Fruit fly (Drosophila melanogaster) whole organism, embryonic: ENCODE data around the gene CG12171.

ENCODE experiments used
- ATbp ChIP-seq: fragments of 200-800 bp; sonication (Bioruptor generic); optimal IDR thresholded peaks from 2 replicates; lab custom pipeline; 2017; ENCODE audit warnings: missing biosample characterization, mild to moderate bottlenecking, missing genetic modification characterization, missing genetic modification reagents
- CG10543 ChIP-seq: fragments of 200-800 bp; sonication (Bioruptor generic); optimal IDR thresholded peaks from 3 replicates; lab custom pipeline; 2017; ENCODE audit warnings: missing biosample characterization, mild to moderate bottlenecking, missing genetic modification characterization, moderate library complexity
- CG11085 ChIP-seq: fragments of 200-800 bp; sonication (Bioruptor generic); IDR thresholded peaks from 2 replicates; pipeline ENCODE4 v1.3.6; 2022; ENCODE audit warnings: missing biosample characterization, missing genetic modification characterization
- CG11560 ChIP-seq: fragments of 200-800 bp; sonication (Bioruptor generic); IDR thresholded peaks from 3 replicates; pipeline ENCODE4 v1.3.6; 2022; ENCODE audit warnings: missing biosample characterization, missing genetic modification characterization
- CG12299 ChIP-seq: fragments of 200-800 bp; sonication (Bioruptor generic); optimal IDR thresholded peaks from 2 replicates; lab custom pipeline; 2018; ENCODE audit warnings: missing biosample characterization, mild to moderate bottlenecking, missing genetic modification characterization
- CG12769 ChIP-seq: fragments of 200-800 bp; sonication (Bioruptor generic); optimal IDR thresholded peaks from 2 replicates; lab custom pipeline; 2019; ENCODE audit warnings: missing biosample characterization, mild to moderate bottlenecking, missing genetic modification characterization, moderate library complexity
- CG13287 ChIP-seq: fragments of 200-800 bp; sonication (Bioruptor generic); IDR thresholded peaks from 2 replicates; pipeline ENCODE4 v1.3.6; 2022; ENCODE audit warnings: missing biosample characterization, missing genetic modification characterization; ENCODE audit not compliant: partially characterized antibody
- CG16779 ChIP-seq: fragments of 200-800 bp; sonication (Bioruptor generic); IDR thresholded peaks from 2 replicates; pipeline ENCODE4 v1.3.6; 2022; ENCODE audit warnings: missing biosample characterization, missing genetic modification characterization
- CG17802 ChIP-seq: fragments of 200-800 bp; sonication (Bioruptor generic); optimal IDR thresholded peaks from 2 replicates; lab custom pipeline; 2018; ENCODE audit warnings: missing biosample characterization, mild to moderate bottlenecking, missing genetic modification characterization, moderate library complexity
- CG18476 ChIP-seq: fragments of 200-800 bp; sonication (Bioruptor generic); optimal IDR thresholded peaks from 2 replicates; lab custom pipeline; 2016; ENCODE audit warnings: missing biosample characterization, mild to moderate bottlenecking, missing genetic modification characterization
- CG2120 ChIP-seq: fragments of 200-800 bp; sonication (Bioruptor generic); optimal IDR thresholded peaks from 3 replicates; lab custom pipeline; 2016; ENCODE audit warnings: missing biosample characterization, missing genetic modification characterization
- CG30431 ChIP-seq: fragments of 200-800 bp; sonication (Bioruptor generic); optimal IDR thresholded peaks from 2 replicates; lab custom pipeline; 2017; ENCODE audit warnings: missing biosample characterization, missing genetic modification characterization
- CG3281 ChIP-seq: fragments of 200-800 bp; sonication (Bioruptor generic); optimal IDR thresholded peaks from 3 replicates; lab custom pipeline; 2017; ENCODE audit warnings: missing biosample characterization, mild to moderate bottlenecking, missing genetic modification characterization
- CG4424 ChIP-seq: fragments of 200-800 bp; sonication (Bioruptor generic); optimal IDR thresholded peaks from 3 replicates; lab custom pipeline; 2016; ENCODE audit warnings: missing biosample characterization, missing genetic modification characterization
- CG5245 ChIP-seq: fragments of 200-800 bp; sonication (Bioruptor generic); optimal IDR thresholded peaks from 3 replicates; lab custom pipeline; 2016; ENCODE audit warnings: missing biosample characterization, missing genetic modification characterization
- CG6683 ChIP-seq: fragments of 200-800 bp; sonication (Bioruptor generic); optimal IDR thresholded peaks from 2 replicates; lab custom pipeline; 2017; ENCODE audit warnings: missing biosample characterization, mild to moderate bottlenecking, missing genetic modification characterization, missing genetic modification reagents
- CG6813 ChIP-seq: fragments of 200-800 bp; sonication (Bioruptor generic); optimal IDR thresholded peaks from 2 replicates; lab custom pipeline; 2017; ENCODE audit warnings: missing biosample characterization, missing genetic modification characterization, mild to moderate bottlenecking, moderate library complexity, missing genetic modification reagents
- CG6854 ChIP-seq: fragments of 200-800 bp; sonication (Bioruptor generic); optimal IDR thresholded peaks from 3 replicates; lab custom pipeline; 2017; ENCODE audit warnings: missing biosample characterization, mild to moderate bottlenecking, missing genetic modification characterization
- CG7556 ChIP-seq: fragments of 200-800 bp; sonication (Bioruptor generic); optimal IDR thresholded peaks from 2 replicates; lab custom pipeline; 2017; ENCODE audit warnings: missing biosample characterization, mild to moderate bottlenecking, missing genetic modification characterization
- CG8765 ChIP-seq: fragments of 200-800 bp; sonication (Bioruptor generic); IDR thresholded peaks from 2 replicates; pipeline ENCODE4 v1.3.6; 2022; ENCODE audit warnings: missing biosample characterization, missing genetic modification characterization
- CTCF ChIP-seq: fragments of 200-800 bp; sonication (Bioruptor generic); optimal IDR thresholded peaks from 2 replicates; lab custom pipeline; 2017; ENCODE audit warnings: missing biosample characterization, mild to moderate bottlenecking, missing genetic modification characterization, moderate library complexity
- CoRest ChIP-seq: fragments of 200-800 bp; sonication (Bioruptor generic); optimal IDR thresholded peaks from 3 replicates; lab custom pipeline; 2018; ENCODE audit warnings: missing biosample characterization, mild to moderate bottlenecking, missing genetic modification characterization, moderate library complexity
- D19B ChIP-seq: fragments of 200-800 bp; sonication (Bioruptor generic); optimal IDR thresholded peaks from 2 replicates; lab custom pipeline; 2017; ENCODE audit warnings: missing biosample characterization, mild to moderate bottlenecking, missing genetic modification characterization
- Dbx ChIP-seq: fragments of 200-800 bp; sonication (Bioruptor generic); IDR thresholded peaks from 3 replicates; pipeline ENCODE4 v1.3.6; 2022; ENCODE audit warnings: missing biosample characterization, missing genetic modification characterization
- Dp ChIP-seq: fragments of 200-800 bp; sonication (Bioruptor generic); optimal IDR thresholded peaks from 2 replicates; lab custom pipeline; 2018; ENCODE audit warnings: missing biosample characterization, mild to moderate bottlenecking, missing genetic modification characterization, moderate library complexity
- E2f2 ChIP-seq: fragments of 200-800 bp; sonication (Bioruptor generic); IDR thresholded peaks from 2 replicates; pipeline ENCODE4 v1.3.6; 2022; ENCODE audit warnings: missing biosample characterization, missing genetic modification characterization
- Eip74EF ChIP-seq, 2 experiments: fragments of 200-800 bp in 1 of 2; fragments of >200 bp in 1 of 2; sonication (Bioruptor generic) in 1 of 2; optimal IDR thresholded peaks; 2 replicates each; lab custom pipeline; 2017 to 2019; ENCODE audit warnings: missing biosample characterization in 2 of 2, missing genetic modification characterization in 2 of 2, mild to moderate bottlenecking in 1 of 2, moderate library complexity in 1 of 2
- Gug ChIP-seq: fragments of 200-800 bp; sonication (Bioruptor generic); IDR thresholded peaks from 4 replicates; pipeline ENCODE4 v1.3.6; 2022; ENCODE audit warnings: missing biosample characterization, missing genetic modification characterization
- Mrtf ChIP-seq: fragments of 200-800 bp; sonication (Bioruptor generic); IDR thresholded peaks from 3 replicates; pipeline ENCODE4 v1.3.6; 2022; ENCODE audit warnings: missing biosample characterization, missing genetic modification characterization
- NC2β ChIP-seq: fragments of 200-800 bp; sonication (Bioruptor generic); optimal IDR thresholded peaks from 2 replicates; lab custom pipeline; 2016; ENCODE audit warnings: missing biosample characterization, missing genetic modification characterization
- NK7.1 ChIP-seq: fragments of 200-800 bp; sonication (Bioruptor generic); optimal IDR thresholded peaks from 3 replicates; lab custom pipeline; 2016; ENCODE audit warnings: missing biosample characterization, missing genetic modification characterization
- NfI ChIP-seq: fragments of 200-800 bp; sonication (Bioruptor generic); optimal IDR thresholded peaks from 3 replicates; lab custom pipeline; 2018; ENCODE audit warnings: missing biosample characterization, mild to moderate bottlenecking, missing genetic modification characterization, moderate library complexity
- Opbp ChIP-seq: fragments of 200-800 bp; sonication (Bioruptor generic); IDR thresholded peaks from 3 replicates; pipeline ENCODE4 v1.3.6; 2022; ENCODE audit warnings: missing biosample characterization, missing genetic modification characterization; ENCODE audit not compliant: partially characterized antibody
- Ptx1 ChIP-seq: fragments of 200-800 bp; sonication (Bioruptor generic); IDR thresholded peaks from 2 replicates; pipeline ENCODE4 v1.3.6; 2022; ENCODE audit warnings: missing biosample characterization, missing genetic modification characterization
- TFAM ChIP-seq: fragments of 200-800 bp; sonication (Bioruptor generic); optimal IDR thresholded peaks from 2 replicates; lab custom pipeline; 2017; ENCODE audit warnings: missing biosample characterization, missing genetic modification characterization, inconsistent platforms
- ac ChIP-seq: fragments of 200-800 bp; sonication (Bioruptor generic); optimal IDR thresholded peaks from 3 replicates; lab custom pipeline; 2017; ENCODE audit warnings: missing biosample characterization, mild to moderate bottlenecking, missing genetic modification characterization
- bsh ChIP-seq, 2 experiments: fragments of 200-800 bp; sonication (Bioruptor generic); optimal IDR thresholded peaks; 2 replicates each; lab custom pipeline; 2017 to 2018; ENCODE audit warnings: mild to moderate bottlenecking in 2 of 2, missing biosample characterization in 2 of 2, missing genetic modification characterization in 2 of 2, moderate library complexity in 1 of 2
- fd64A ChIP-seq: fragments of 200-800 bp; sonication (Bioruptor generic); optimal IDR thresholded peaks from 3 replicates; lab custom pipeline; 2018; ENCODE audit warnings: missing biosample characterization, mild to moderate bottlenecking, missing genetic modification characterization
- ftz-f1 ChIP-seq: fragments of 200-800 bp; sonication (Bioruptor generic); optimal IDR thresholded peaks from 2 replicates; lab custom pipeline; 2016; ENCODE audit warnings: missing biosample characterization, missing genetic modification characterization
- gro ChIP-seq: fragments of 200-800 bp; sonication (Bioruptor generic); optimal IDR thresholded peaks from 2 replicates; lab custom pipeline; 2016; ENCODE audit warnings: missing biosample characterization, missing genetic modification characterization
- maf-S ChIP-seq: fragments of 200-800 bp; sonication (Bioruptor generic); optimal IDR thresholded peaks from 2 replicates; lab custom pipeline; 2016; ENCODE audit warnings: missing biosample characterization, missing genetic modification characterization
- mam ChIP-seq: fragments of 200-800 bp; sonication (Bioruptor generic); optimal IDR thresholded peaks from 3 replicates; lab custom pipeline; 2016; ENCODE audit warnings: missing biosample characterization, missing genetic modification characterization
- otp ChIP-seq: fragments of 200-800 bp; sonication (Bioruptor generic); IDR thresholded peaks from 3 replicates; pipeline ENCODE4, ENCODE4 v1.3.6; 2022; ENCODE audit warnings: missing biosample characterization, missing genetic modification characterization
- phol ChIP-seq: fragments of 200-800 bp; sonication (Bioruptor generic); optimal IDR thresholded peaks from 3 replicates; lab custom pipeline; 2018; ENCODE audit warnings: missing biosample characterization, mild to moderate bottlenecking, missing genetic modification characterization, moderate library complexity
- pnt ChIP-seq: fragments of 200-800 bp; sonication (Bioruptor generic); optimal IDR thresholded peaks from 3 replicates; lab custom pipeline; 2016; ENCODE audit warnings: missing biosample characterization, missing genetic modification characterization
- pzg ChIP-seq: fragments of 200-800 bp; sonication (Bioruptor generic); optimal IDR thresholded peaks from 3 replicates; lab custom pipeline; 2018; ENCODE audit warnings: missing biosample characterization, mild to moderate bottlenecking, missing genetic modification characterization, moderate library complexity
- rib ChIP-seq: fragments of 200-800 bp; sonication (Bioruptor generic); IDR thresholded peaks from 2 replicates; pipeline ENCODE4 v1.3.6; 2022; ENCODE audit warnings: missing biosample characterization, missing genetic modification characterization
- vvl ChIP-seq: fragments of 200-800 bp; sonication (Bioruptor generic); IDR thresholded peaks from 2 replicates; pipeline ENCODE4 v1.3.6; 2022; ENCODE audit warnings: missing biosample characterization, missing genetic modification characterization
- yki ChIP-seq: fragments of >200 bp; optimal IDR thresholded peaks from 3 replicates; lab custom pipeline; 2018
- zen ChIP-seq: fragments of 200-800 bp; sonication (Bioruptor generic); optimal IDR thresholded peaks from 3 replicates; lab custom pipeline; 2018; ENCODE audit warnings: missing biosample characterization, mild to moderate bottlenecking, missing genetic modification characterization, moderate library complexity

The CG12171 gene

DNA sequence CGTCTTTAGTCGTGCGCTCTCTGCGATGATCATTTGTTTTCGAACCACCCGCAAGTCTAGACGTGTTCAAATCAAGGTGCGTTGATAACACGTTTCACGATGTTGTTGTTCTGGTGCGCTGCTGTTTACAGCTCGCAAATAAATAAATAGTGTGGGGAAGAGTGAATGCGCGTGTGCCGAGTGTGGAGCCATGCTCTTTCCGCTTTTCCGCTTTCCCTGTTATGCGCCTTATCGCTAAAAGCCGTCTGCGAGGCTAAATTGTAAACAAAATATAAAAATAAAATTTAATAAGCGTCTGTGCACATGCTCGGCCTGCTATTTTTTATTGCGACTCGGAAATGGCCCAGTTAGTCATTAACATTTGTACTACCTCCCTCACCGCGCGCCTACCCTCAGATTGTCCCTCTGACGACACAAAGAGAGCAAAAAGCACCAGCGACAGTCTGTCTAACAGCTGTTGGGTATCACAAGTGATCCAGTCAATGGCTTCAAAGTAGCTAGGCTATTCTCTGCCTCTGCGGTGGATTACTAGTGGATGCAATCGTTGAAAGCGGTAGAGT, 39.3 kb downstream of the CG12171 start (continued):
- TF ChIP-seq ATbp (GFP tag; lab: Kevin White, UChicago), result peak; percentile 97
- peak; percentile 40 for TF ChIP-seq D19B
- TF ChIP-seq fd64A, result peak; percentile 96
- TF ChIP-seq CTCF (GFP tag; lab: Kevin White, UChicago), result peak; percentile 47
- TF ChIP-seq CG6854, result peak; percentile 83
- TF ChIP-seq CoRest, result peak; percentile 61
- peak; percentile 72; the same call in 1 of the 2 replicates for TF ChIP-seq vvl (GFP tag; lab: Robert Waterston, UW)
- TF ChIP-seq yki (lab: Kevin White, UChicago), result no peak
- TF ChIP-seq CG4424 (GFP tag; lab: Kevin White, UChicago), result peak; percentile 42
- TF ChIP-seq NC2β (GFP tag; lab: Kevin White, UChicago), result peak; percentile 76
- TF ChIP-seq E2f2 (GFP tag; lab: Robert Waterston, UW), result peak; percentile 54; the same call in 1 of the 2 replicates
- peak; percentile 25 for TF ChIP-seq TFAM (GFP tag; lab: Kevin White, UChicago)
- peak; percentile 86 for TF ChIP-seq CG3281
- peak; percentile 56 for TF ChIP-seq maf-S
- TF ChIP-seq NK7.1 (GFP tag; lab: Kevin White, UChicago), result peak; percentile 71
- peak; percentile 28 for TF ChIP-seq mam (GFP tag; lab: Kevin White, UChicago)
- TF ChIP-seq CG17802 (tag; lab: Kevin White, UChicago), result peak; percentile 55
- TF ChIP-seq CG11085, result no peak
- TF ChIP-seq otp, result peak; percentile 69; the same call in 1 of the 3 replicates
- peak; percentile 81 for TF ChIP-seq CG6683 (GFP tag; lab: Kevin White, UChicago)
- no peak for TF ChIP-seq CG16779 (GFP tag; lab: Robert Waterston, UW)
- no peak for TF ChIP-seq phol
- peak; percentile 8 for TF ChIP-seq CG30431 (GFP tag; lab: Kevin White, UChicago)
- TF ChIP-seq zen (tag; lab: Kevin White, UChicago), result peak; percentile 51
- no peak for TF ChIP-seq Mrtf (GFP tag; lab: Robert Waterston, UW)
- TF ChIP-seq pnt (GFP tag; lab: Kevin White, UChicago), result peak; percentile 18
- TF ChIP-seq CG8765 (GFP tag; lab: Robert Waterston, UW), result no peak
- TF ChIP-seq Opbp (GFP tag; lab: Robert Waterston, UW), result no peak
- no peak for TF ChIP-seq CG12769 (tag; lab: Kevin White, UChicago)
- no peak for TF ChIP-seq Dp (GFP tag; lab: Kevin White, UChicago)
- TF ChIP-seq Eip74EF (GFP tag; optimal IDR thresholded peaks at IDR 0.05; lab: Kevin White, UChicago), result peak in 1 of 2 experiments; percentile 91
- peak; percentile 97 for TF ChIP-seq CG10543 (GFP tag; lab: Kevin White, UChicago)
- peak; percentile 54 for TF ChIP-seq CG2120
- peak; percentile 79 for TF ChIP-seq CG7556
- no peak for TF ChIP-seq Gug
- peak; percentile 69 for TF ChIP-seq CG18476 (GFP tag; lab: Kevin White, UChicago)
- TF ChIP-seq CG13287, result peak; percentile 26; the same call in 1 of the 2 replicates
- peak; percentile 55 to 82 for TF ChIP-seq bsh (GFP tag; optimal IDR thresholded peaks at IDR 0.05; lab: Kevin White, UChicago)
- peak; percentile 71 for TF ChIP-seq rib (GFP tag; lab: Robert Waterston, UW)
- 0 out of 2 replicates have a peak, but pooled peaks have one; percentile 14 for TF ChIP-seq Ptx1 (GFP tag; lab: Robert Waterston, UW)
- TF ChIP-seq CG6813, result peak; percentile 97
- peak; percentile 68 for TF ChIP-seq NfI (GFP tag; lab: Kevin White, UChicago)
- peak; percentile 52; the same call in 1 of the 3 replicates for TF ChIP-seq Dbx
- TF ChIP-seq CG12299, result peak; percentile 91
- TF ChIP-seq ac (GFP tag; lab: Kevin White, UChicago), result peak; percentile 84
- peak; percentile 19 for TF ChIP-seq pzg (GFP tag; lab: Kevin White, UChicago)
- peak; percentile 71 for TF ChIP-seq ftz-f1
- no peak for TF ChIP-seq CG11560 (tag; lab: Robert Waterston, UW)
- peak; percentile 9 for TF ChIP-seq CG5245 (GFP tag; lab: Kevin White, UChicago)
- TF ChIP-seq gro, result peak; percentile 79
